Worm (Caenorhabditis elegans): ENCODE results near the gene ZK84.2.

DNA sequence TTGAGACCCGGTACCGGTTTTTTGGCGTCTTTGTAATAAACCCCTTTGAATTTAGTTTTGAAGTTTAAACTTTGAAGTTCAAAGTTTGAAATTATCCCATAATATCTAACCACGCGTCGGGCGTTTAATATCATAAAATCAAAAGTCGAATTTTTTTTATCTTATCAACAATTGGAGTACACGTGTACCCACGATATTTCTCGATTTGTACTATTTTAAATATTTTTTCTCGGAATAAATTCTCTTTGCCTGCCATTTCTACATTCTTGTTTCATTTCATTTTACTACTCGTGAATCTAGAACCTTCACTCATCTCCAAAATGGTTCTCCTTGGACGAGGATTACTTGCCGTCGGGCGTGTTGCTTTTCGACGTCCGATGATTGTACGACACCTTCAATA lies 36.0 kb downstream of the ZK84.2 start, which contains the start of gene gldc-1:
- TF ChIP-seq mdl-1 (tag; optimal IDR thresholded peaks at IDR 0.05) (no peak), jun-1 (tag; optimal IDR thresholded peaks at IDR 0.05) (no peak), hmg-11 (tag; optimal IDR thresholded peaks at IDR 0.05) (no peak), pha-4 (tag; optimal IDR thresholded peaks at IDR 0.05) (no peak), skn-1 (tag; optimal IDR thresholded peaks at IDR 0.05) (no peak), zag-1 (tag; optimal IDR thresholded peaks at IDR 0.05) (no peak), egl-27 (tag; optimal IDR thresholded peaks at IDR 0.05) (no peak), nfya-1 (tag; optimal IDR thresholded peaks at IDR 0.05; ENCODE audit: insufficient read depth) (no peak), nhr-77 (tag; optimal IDR thresholded peaks at IDR 0.05) (no peak), daf-12 (tag; optimal IDR thresholded peaks at IDR 0.05) (no peak), nhr-25 (tag; optimal IDR thresholded peaks at IDR 0.05) (no peak), nhr-237 (tag; optimal IDR thresholded peaks at IDR 0.05) (no peak)
